Worm (Caenorhabditis elegans): Measurements from ENCODE around the gene srbc-71.

DNA sequence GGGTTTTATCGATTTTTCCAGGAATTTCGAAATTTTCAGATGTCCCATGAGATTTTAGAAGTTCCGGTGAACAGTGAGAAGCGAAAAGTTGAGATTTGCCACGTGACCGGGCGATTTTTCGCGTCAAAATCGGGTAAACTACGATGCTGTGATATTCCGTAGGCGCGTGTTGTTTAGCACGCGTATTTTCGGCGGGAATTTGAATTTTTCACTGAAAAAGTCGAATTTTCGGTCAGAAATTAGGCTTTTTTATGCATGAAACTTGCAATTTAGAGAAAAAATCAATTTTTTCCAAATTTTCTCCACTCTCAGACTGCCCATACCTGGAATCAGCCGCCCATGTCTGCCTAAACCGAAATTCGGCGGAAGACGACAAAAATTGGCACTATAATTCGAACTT lies 47.3 kb downstream of the srbc-71 start, which contains the start of gene tsen-34:
- TF ChIP-seq unc-62 (GFP tag; optimal IDR thresholded peaks at IDR 0.05), result no peak
- TF ChIP-seq nhr-179 (tag; optimal IDR thresholded peaks at IDR 0.05), result no peak
- no peak for TF ChIP-seq F37B4.10 (GFP tag; IDR thresholded peaks at IDR 0.05)
- TF ChIP-seq Y53F4B.3 (GFP tag; IDR thresholded peaks at IDR 0.05), result no peak
- TF ChIP-seq rcor-1 (GFP tag; IDR thresholded peaks at IDR 0.05), result no peak
- TF ChIP-seq lin-26 (GFP tag; IDR thresholded peaks at IDR 0.05), result 0 out of 2 replicates have a peak, but pooled peaks have one; percentile 16
- TF ChIP-seq B0019.2 (GFP tag; conservative IDR thresholded peaks at IDR 0.05), result no peak
- TF ChIP-seq repo-1 (tag; optimal IDR thresholded peaks at IDR 0.05), result no peak

All from whole organism, young adult.